Worm (Caenorhabditis elegans): ENCODE data around the gene sgo-1.

DNA sequence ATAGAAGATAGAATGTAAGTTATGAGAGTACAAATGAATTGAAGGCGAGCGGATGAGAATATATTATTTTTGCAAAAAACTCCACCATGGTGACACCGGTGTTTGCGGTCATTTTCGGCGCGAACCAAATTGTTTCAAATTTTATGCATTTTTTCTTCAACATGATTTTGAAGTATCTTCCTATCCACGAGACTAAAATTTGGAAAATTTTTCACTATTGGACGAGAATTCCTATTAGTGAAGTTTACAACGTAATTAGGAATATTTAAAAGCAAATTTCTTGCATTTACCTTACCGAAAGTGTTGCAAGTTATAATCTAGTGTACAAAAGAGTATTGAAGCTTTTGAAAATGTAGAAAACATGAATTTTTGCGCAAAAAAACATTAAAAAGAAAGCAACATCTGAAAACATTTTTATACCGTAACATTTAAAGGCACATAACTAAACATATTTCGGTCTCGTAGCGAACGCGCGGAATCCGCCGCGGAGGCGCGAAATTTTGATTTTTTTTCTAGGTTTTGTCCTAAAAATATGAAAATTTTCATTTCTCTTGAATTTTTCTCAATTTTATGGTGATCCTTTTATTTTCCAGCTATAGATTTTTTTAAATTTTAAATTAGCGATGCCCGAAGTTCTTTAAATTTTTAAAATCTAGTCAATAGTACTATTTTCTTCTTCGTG is at the start of gene sgo-1:
- no peak for TF ChIP-seq T22C8.4 (GFP tag; IDR thresholded peaks at IDR 0.05)
- no peak for TF ChIP-seq tab-1 (GFP tag; IDR thresholded peaks at IDR 0.05)
- TF ChIP-seq ztf-23 (GFP tag; IDR thresholded peaks at IDR 0.05): no peak
- no peak for TF ChIP-seq flt-1 (GFP tag; IDR thresholded peaks at IDR 0.05)
- no peak for TF ChIP-seq med-1 (GFP tag; optimal IDR thresholded peaks at IDR 0.05; ENCODE audit: insufficient read depth)
- no peak for TF ChIP-seq ref-1 (GFP tag; conservative IDR thresholded peaks at IDR 0.05)
- no peak for TF ChIP-seq cog-1 (tag; optimal IDR thresholded peaks at IDR 0.05)
- no peak for TF ChIP-seq ztf-29 (GFP tag; IDR thresholded peaks at IDR 0.05)
- TF ChIP-seq klf-2 (GFP tag; conservative IDR thresholded peaks at IDR 0.05): no peak

Data from whole organism, midembryonic.